Fruit fly (Drosophila melanogaster): Measurements from ENCODE around the gene CG7990.

The CG7990 gene

dm6 chrX:19201630-19202029 lies at the start of gene CG7990:
Gene CG7990, minus strand, starts transcription at chrX:19201979.
- TF ChIP-seq woc (GFP tag; optimal IDR thresholded peaks at IDR 0.05) = no peak
- no peak for TF ChIP-seq Dif (GFP tag; optimal IDR thresholded peaks at IDR 0.05; ENCODE audit: partially characterized antibody)
- no peak for TF ChIP-seq fru (GFP tag; optimal IDR thresholded peaks at IDR 0.05)
- no peak for TF ChIP-seq GATAd (GFP tag; optimal IDR thresholded peaks at IDR 0.05)
- no peak for TF ChIP-seq Rel (GFP tag; optimal IDR thresholded peaks at IDR 0.05)
- no peak for TF ChIP-seq Rel (tag; optimal IDR thresholded peaks at IDR 0.05)
- TF ChIP-seq CG32264 (GFP tag; optimal IDR thresholded peaks at IDR 0.05) = no peak
- no peak for TF ChIP-seq HLH106 (tag; optimal IDR thresholded peaks at IDR 0.05)
- TF ChIP-seq rgr (GFP tag; optimal IDR thresholded peaks at IDR 0.05) = no peak
- TF ChIP-seq N (GFP tag; optimal IDR thresholded peaks at IDR 0.05) = no peak
- TF ChIP-seq dsf (GFP tag; optimal IDR thresholded peaks at IDR 0.05; ENCODE audit: borderline replicate concordance) = no peak
- TF ChIP-seq dl (GFP tag; optimal IDR thresholded peaks at IDR 0.05; ENCODE audit: insufficient read depth in 1 of 2, partially characterized antibody in 2 of 2) = no peak
- no peak for TF ChIP-seq OdsH (GFP tag; optimal IDR thresholded peaks at IDR 0.05)
- no peak for TF ChIP-seq psq (GFP tag; optimal IDR thresholded peaks at IDR 0.05)
- no peak for TF ChIP-seq jim (GFP tag; optimal IDR thresholded peaks at IDR 0.05)
- no peak for TF ChIP-seq Mio (GFP tag; optimal IDR thresholded peaks at IDR 0.05)
- TF ChIP-seq Sp1 (GFP tag; optimal IDR thresholded peaks at IDR 0.05) = no peak
- TF ChIP-seq br (GFP tag; optimal IDR thresholded peaks at IDR 0.05) = no peak

DNA sequence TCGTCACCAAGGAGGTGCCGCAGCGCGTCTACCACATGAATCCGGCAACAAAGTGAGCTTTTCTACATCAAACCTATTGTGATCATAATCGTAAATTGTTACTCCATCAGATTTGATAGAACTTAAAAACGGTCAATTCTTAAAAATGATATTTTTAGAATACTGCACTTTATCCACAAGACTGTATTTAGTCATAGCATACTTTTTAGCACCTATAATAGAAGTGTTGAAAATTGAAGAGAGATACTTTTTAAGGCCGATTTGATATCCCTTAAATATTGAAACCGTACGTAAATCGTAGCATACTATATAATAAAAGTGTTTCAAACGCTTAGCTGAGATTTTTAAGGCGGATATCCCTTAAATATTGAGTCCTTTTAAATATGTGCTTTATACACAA lies 48.4 kb upstream of the CG7990 start:
- TF ChIP-seq brk (GFP tag; optimal IDR thresholded peaks at IDR 0.05) = no peak
- no peak for TF ChIP-seq dsf (GFP tag; optimal IDR thresholded peaks at IDR 0.05; ENCODE audit: borderline replicate concordance)
- TF ChIP-seq jim (GFP tag; optimal IDR thresholded peaks at IDR 0.05) = no peak
- TF ChIP-seq Hr78 (GFP tag; optimal IDR thresholded peaks at IDR 0.05) = no peak
- TF ChIP-seq CrebA (GFP tag; optimal IDR thresholded peaks at IDR 0.05; ENCODE audit: borderline replicate concordance) = no peak

dm6 chrX:19249339-19249738 lies 47.6 kb upstream of the CG7990 start:
- TF ChIP-seq Dif (GFP tag; optimal IDR thresholded peaks at IDR 0.05; ENCODE audit: partially characterized antibody) (no peak), dmrt93B (GFP tag; optimal IDR thresholded peaks at IDR 0.05) (no peak), CG32264 (GFP tag; optimal IDR thresholded peaks at IDR 0.05) (no peak), h (GFP tag; optimal IDR thresholded peaks at IDR 0.05) (no peak), dl (GFP tag; optimal IDR thresholded peaks at IDR 0.05; ENCODE audit: insufficient read depth in 1 of 2, partially characterized antibody in 2 of 2) (no peak), Mio (GFP tag; optimal IDR thresholded peaks at IDR 0.05) (no peak), usp (GFP tag; optimal IDR thresholded peaks at IDR 0.05) (no peak), Dfd (GFP tag; optimal IDR thresholded peaks at IDR 0.05) (no peak), Jra (GFP tag; optimal IDR thresholded peaks at IDR 0.05) (no peak), CG9705 (GFP tag; optimal IDR thresholded peaks at IDR 0.05) (no peak), jim (GFP tag; optimal IDR thresholded peaks at IDR 0.05) (no peak), Sp1 (GFP tag; optimal IDR thresholded peaks at IDR 0.05) (no peak), HLH106 (tag; optimal IDR thresholded peaks at IDR 0.05) (no peak), GATAd (GFP tag; optimal IDR thresholded peaks at IDR 0.05) (no peak), sage (GFP tag; optimal IDR thresholded peaks at IDR 0.05) (no peak), br (GFP tag; optimal IDR thresholded peaks at IDR 0.05) (no peak), tai (GFP tag; optimal IDR thresholded peaks at IDR 0.05) (no peak), lola (GFP tag; optimal IDR thresholded peaks at IDR 0.05) (no peak), psq (GFP tag; optimal IDR thresholded peaks at IDR 0.05) (no peak), woc (GFP tag; optimal IDR thresholded peaks at IDR 0.05) (no peak)

- no peak for TF ChIP-seq Dif (GFP tag; optimal IDR thresholded peaks at IDR 0.05; ENCODE audit: partially characterized antibody)
- no peak for TF ChIP-seq Mio (GFP tag; optimal IDR thresholded peaks at IDR 0.05)
- TF ChIP-seq N (GFP tag; optimal IDR thresholded peaks at IDR 0.05) = no peak
- no peak for TF ChIP-seq dsf (GFP tag; optimal IDR thresholded peaks at IDR 0.05; ENCODE audit: borderline replicate concordance)
- no peak for TF ChIP-seq Hr78 (GFP tag; optimal IDR thresholded peaks at IDR 0.05)
These were observed 46.8 kb upstream of the CG7990 start, which contains the start of gene Hs3st-B for dm6 chrX:19248426-19249217. Gene Hs3st-B, plus strand, starts transcription at chrX:19248639.
